Worm (Caenorhabditis elegans) whole organism, early embryonic: ENCODE results near the gene mrpl-1.

ENCODE experiments used
- B0310.2 ChIP-seq: sonication (generic microtip); optimal IDR thresholded peaks from 2 replicates; lab custom pipeline; 2016; ENCODE audit warnings: mild to moderate bottlenecking, missing genetic modification characterization, missing compliant biosample characterization
- F13C5.2 ChIP-seq: sonication (generic microtip); optimal IDR thresholded peaks from 2 replicates; lab custom pipeline; 2017; ENCODE audit warnings: mild to moderate bottlenecking, missing genetic modification characterization, inconsistent platforms, missing compliant biosample characterization
- aly-1 ChIP-seq: sonication (generic microtip); optimal IDR thresholded peaks from 2 replicates; lab custom pipeline; 2016; ENCODE audit warnings: missing genetic modification characterization, missing compliant biosample characterization
- ama-1 ChIP-seq: fragments of 150-350 bp; optimal IDR thresholded peaks from 2 replicates; lab custom pipeline; 2014
- ceh-13 ChIP-seq: fragments of 200-800 bp; sonication (Bioruptor generic); optimal IDR thresholded peaks from 2 replicates; lab custom pipeline; 2018; ENCODE audit warnings: mild to moderate bottlenecking, missing genetic modification characterization, missing compliant biosample characterization
- ceh-36 ChIP-seq: sonication (generic microtip); optimal IDR thresholded peaks from 2 replicates; lab custom pipeline; 2016; ENCODE audit warnings: missing genetic modification characterization, inconsistent platforms, missing compliant biosample characterization
- ets-7 ChIP-seq: sonication (generic microtip); optimal IDR thresholded peaks from 2 replicates; lab custom pipeline; 2016; ENCODE audit warnings: missing genotype, missing genetic modification characterization, missing compliant biosample characterization
- flt-1 ChIP-seq: fragments of 200-800 bp; sonication (Bioruptor generic); IDR thresholded peaks from 2 replicates; pipeline ENCODE4 v1.3.6; 2022; ENCODE audit warnings: missing genetic modification characterization, missing compliant biosample characterization
- hmbx-1 ChIP-seq: sonication (generic microtip); optimal IDR thresholded peaks from 2 replicates; lab custom pipeline; 2016; ENCODE audit warnings: mild to moderate bottlenecking, missing genetic modification characterization, missing compliant biosample characterization
- hmg-4 ChIP-seq: fragments of 200-800 bp; sonication (Bioruptor generic); optimal IDR thresholded peaks from 2 replicates; lab custom pipeline; 2018; ENCODE audit warnings: mild to moderate bottlenecking, missing genetic modification characterization, missing compliant biosample characterization
- hnd-1 ChIP-seq: sonication (generic microtip); optimal IDR thresholded peaks from 2 replicates; lab custom pipeline; 2016; ENCODE audit warnings: missing genetic modification characterization, missing compliant biosample characterization
- pes-1 ChIP-seq: fragments of 200-800 bp; sonication (Bioruptor generic); IDR thresholded peaks from 2 replicates; pipeline ENCODE4 v1.3.6; 2022; ENCODE audit warnings: missing genetic modification reagents, missing genetic modification characterization, missing compliant biosample characterization
- scrt-1 ChIP-seq: fragments of 200-800 bp; sonication (Bioruptor generic); IDR thresholded peaks from 2 replicates; pipeline ENCODE4 v1.3.6; 2022; ENCODE audit warnings: missing genetic modification characterization, missing compliant biosample characterization
- sea-1 ChIP-seq: fragments of 200-800 bp; sonication (Bioruptor generic); conservative IDR thresholded peaks from 2 replicates; pipeline ENCODE4 v1.3.6; 2022; ENCODE audit warnings: missing genetic modification characterization, missing compliant biosample characterization
- tbx-11 ChIP-seq: fragments of 200-800 bp; sonication (Bioruptor generic); IDR thresholded peaks from 2 replicates; pipeline ENCODE4 v1.3.6; 2022; ENCODE audit warnings: missing genetic modification characterization, missing compliant biosample characterization
- tbx-37 ChIP-seq: fragments of 200-800 bp; sonication (Bioruptor generic); conservative IDR thresholded peaks from 2 replicates; pipeline ENCODE4 v1.3.6; 2022; ENCODE audit warnings: missing genetic modification reagents, missing genetic modification characterization, missing compliant biosample characterization
- tra-4 ChIP-seq: sonication (generic microtip); optimal IDR thresholded peaks from 2 replicates; lab custom pipeline; 2017; ENCODE audit warnings: missing genetic modification characterization, missing compliant biosample characterization

Gene mrpl-1

DNA sequence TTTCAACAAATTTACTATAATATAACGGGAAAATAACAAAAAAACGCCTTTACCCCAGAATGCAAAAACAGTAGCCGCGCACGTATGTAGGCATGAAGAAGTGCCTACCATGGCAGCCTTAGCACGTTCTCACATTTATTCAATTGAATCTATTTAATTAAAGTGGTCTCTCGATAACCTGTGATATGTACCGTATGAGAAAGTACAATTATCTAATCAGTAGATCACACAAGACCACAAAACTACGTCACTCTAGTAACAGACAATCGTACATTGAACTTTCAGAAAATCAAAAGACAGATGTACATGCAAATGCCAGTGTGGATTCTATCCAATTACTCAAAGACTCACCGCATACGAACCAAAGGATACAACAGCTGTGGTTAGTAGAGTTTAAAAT is 2.8 kb upstream of the mrpl-1 start:
- TF ChIP-seq ama-1 (no peak), tra-4 (tag; lab: Kevin White, UChicago) (no peak), ceh-36 (tag; lab: Kevin White, UChicago) (no peak)

DNA sequence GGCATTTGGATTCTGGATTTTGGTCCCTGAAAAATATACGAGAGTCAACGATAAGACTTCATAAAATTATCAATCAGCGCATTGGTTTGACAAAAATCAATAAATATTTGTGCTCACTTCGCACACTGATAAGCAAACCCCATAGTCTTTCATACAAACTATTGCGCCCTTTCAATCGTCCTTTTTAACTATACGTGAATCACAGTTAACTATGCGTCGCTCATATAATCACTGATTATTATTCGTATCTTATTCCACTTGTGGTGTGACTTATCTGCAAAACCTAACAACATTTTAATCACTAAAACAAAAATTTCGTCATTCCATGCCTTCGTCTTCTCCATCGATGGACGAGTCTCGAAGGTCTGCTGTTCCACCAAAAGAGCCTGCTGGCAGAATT is 1.3 kb upstream of the mrpl-1 start, which contains the start of gene nhr-8:
TSS of gene nhr-8 (plus strand) at position 160 of the 400 bp plus-strand sequence.
- TF ChIP-seq F13C5.2 (tag; lab: Kevin White, UChicago) = no peak
- no peak for TF ChIP-seq ceh-13 (GFP tag; lab: Kevin White, UChicago)

DNA sequence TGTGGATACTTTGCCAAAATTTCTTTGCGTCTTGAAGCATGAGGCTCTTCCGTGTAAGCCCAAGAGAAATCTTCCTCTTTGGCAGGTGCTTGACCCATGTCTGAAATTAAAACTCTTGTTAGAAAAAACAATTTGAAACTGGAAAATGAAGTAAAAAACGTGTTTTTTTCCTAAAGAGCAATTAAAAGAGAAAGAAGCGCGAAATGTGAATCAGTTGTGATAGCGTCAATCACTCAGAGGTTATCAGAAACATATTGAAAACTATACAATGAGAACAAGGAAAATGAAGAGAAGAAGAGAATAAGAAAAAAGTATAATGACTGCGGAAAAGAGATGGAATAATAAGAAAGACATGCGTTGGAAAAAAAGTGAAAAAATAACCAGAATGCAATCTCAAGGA is 2.7 kb downstream of the mrpl-1 start, which contains the start of gene F33D4.4:
TSS of gene F33D4.4 (minus strand) at position 101 of the 400 bp plus-strand sequence.
- TF ChIP-seq flt-1 (GFP tag; lab: Robert Waterston, UW) = no peak
- TF ChIP-seq pes-1 (GFP tag; lab: Robert Waterston, UW) = no peak
- no peak for TF ChIP-seq hnd-1 (tag; lab: Kevin White, UChicago)
- TF ChIP-seq aly-1 (tag; lab: Kevin White, UChicago) = no peak
- TF ChIP-seq tra-4 (tag; lab: Kevin White, UChicago) = no peak

DNA sequence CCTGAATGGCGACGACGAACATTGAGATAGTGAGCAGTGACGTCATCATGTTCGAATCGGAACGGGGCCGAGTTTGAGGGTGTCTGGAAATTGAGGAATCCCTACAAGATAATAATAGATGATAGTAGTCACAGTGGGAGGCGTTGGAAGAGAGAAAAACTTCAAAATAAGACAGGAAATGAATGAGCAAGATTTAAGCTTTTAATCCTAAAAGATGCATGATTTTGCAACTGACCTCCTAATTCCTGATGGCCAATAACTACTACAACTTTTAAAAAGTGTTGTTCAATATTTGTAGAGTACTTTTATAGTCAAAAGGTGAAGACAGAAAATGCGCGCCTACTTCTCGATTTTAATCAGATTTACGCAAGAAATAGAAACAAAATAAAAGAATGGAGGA is 11.2 kb downstream of the mrpl-1 start, which contains the start of gene flp-13:
TSS of gene flp-13 (minus strand) at position 101 of the 400 bp plus-strand sequence.
- no peak for TF ChIP-seq F13C5.2 (tag; lab: Kevin White, UChicago)
- no peak for TF ChIP-seq hmbx-1 (tag; lab: Kevin White, UChicago)
- no peak for TF ChIP-seq hnd-1 (tag; lab: Kevin White, UChicago)
- TF ChIP-seq ama-1 = no peak

DNA sequence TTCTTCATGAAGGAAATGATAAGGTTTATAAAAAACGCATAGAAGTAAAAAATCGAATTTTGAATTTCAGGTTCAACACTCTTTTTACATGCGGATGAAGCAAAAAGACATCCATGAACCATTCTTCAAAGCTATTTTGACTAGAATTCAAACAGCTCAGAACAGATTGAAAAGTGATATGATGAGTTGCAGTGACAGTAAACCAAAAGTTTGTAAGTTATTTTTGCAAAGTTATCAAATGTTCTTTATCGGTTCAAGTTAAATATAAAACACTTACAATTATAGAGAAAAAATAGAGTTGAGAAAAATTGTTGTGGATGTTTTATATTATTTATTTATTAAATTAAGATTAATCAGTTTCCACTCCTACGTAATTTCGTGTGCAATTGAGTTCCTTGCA is 17.1 kb downstream of the mrpl-1 start:
- TF ChIP-seq ceh-13 (GFP tag; lab: Kevin White, UChicago) (no peak), tbx-11 (no peak), F13C5.2 (tag; lab: Kevin White, UChicago) (no peak), aly-1 (tag; lab: Kevin White, UChicago) (no peak), hnd-1 (tag; lab: Kevin White, UChicago) (no peak), tbx-37 (GFP tag; lab: Robert Waterston, UW) (no peak), pes-1 (GFP tag; lab: Robert Waterston, UW) (no peak), B0310.2 (tag; lab: Kevin White, UChicago) (no peak), tra-4 (tag; lab: Kevin White, UChicago) (no peak), flt-1 (GFP tag; lab: Robert Waterston, UW) (no peak), ceh-36 (tag; lab: Kevin White, UChicago) (no peak), sea-1 (no peak), scrt-1 (GFP tag; lab: Robert Waterston, UW) (no peak), hmbx-1 (tag; lab: Kevin White, UChicago) (no peak), ets-7 (tag; lab: Kevin White, UChicago) (no peak), ama-1 (no peak)

DNA sequence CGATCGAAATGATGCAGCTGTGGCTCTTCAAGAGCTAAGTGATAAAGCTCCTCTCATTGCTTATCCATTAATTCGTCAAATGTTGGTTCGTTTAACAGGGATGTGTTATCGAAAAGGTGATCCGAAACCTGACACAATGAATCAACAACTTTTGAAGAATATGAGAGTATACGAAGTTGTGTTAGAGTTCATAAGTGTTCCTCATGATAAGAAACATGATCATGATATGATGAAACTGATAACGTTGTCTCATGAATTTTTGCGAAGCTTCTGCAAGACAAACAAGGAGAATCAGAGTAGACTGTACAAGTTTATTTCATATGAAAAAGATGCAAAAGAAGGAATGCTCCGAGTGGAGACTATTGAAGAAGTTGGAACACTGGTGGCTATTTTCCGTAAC is 20.2 kb downstream of the mrpl-1 start:
- TF ChIP-seq tra-4 (tag; lab: Kevin White, UChicago) (no peak), F13C5.2 (tag; lab: Kevin White, UChicago) (no peak), B0310.2 (tag; lab: Kevin White, UChicago) (no peak), hmg-4 (GFP tag; lab: Kevin White, UChicago) (no peak)

DNA sequence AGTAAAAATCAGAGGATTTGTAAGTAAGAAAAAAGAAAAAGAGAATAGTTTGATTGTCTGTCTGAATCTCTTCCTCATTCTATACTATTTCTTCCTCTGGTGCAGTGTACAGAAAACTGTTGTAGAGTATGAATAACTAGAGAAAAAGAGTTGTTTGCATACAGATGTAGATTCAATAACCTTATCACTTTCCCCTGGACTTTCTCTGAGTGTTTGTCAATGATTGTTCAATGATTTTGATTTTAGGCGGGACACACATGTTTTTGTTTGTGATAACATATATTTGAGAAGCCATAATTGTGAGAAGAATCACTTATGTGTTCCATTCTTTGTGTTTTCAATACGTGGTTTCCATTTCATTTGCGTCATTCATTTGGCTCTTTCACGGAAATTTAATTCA is 30.4 kb downstream of the mrpl-1 start:
- TF ChIP-seq scrt-1 (GFP tag; lab: Robert Waterston, UW) (no peak), ceh-36 (tag; lab: Kevin White, UChicago) (no peak), ceh-13 (GFP tag; lab: Kevin White, UChicago) (no peak), flt-1 (GFP tag; lab: Robert Waterston, UW) (no peak)

DNA sequence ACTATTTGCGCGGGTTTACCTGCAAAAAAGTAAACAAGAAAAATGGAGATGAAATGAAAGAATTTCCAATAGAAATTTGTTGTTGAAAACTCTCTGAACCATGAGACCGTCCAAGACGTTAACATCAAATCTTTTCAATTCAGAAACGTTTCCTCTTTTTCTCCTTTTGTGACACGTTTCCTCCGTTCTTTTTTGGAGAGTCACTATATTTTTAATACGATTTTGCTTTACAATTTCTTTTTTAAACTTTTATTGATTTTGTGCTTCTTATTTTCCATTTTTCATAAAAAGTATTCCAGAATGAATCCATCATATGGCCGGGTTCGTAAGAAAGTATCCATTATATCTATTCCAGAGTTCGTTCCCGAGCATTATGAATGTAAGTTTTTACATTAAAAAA is 34.6 kb downstream of the mrpl-1 start, which contains the start of gene itr-1:
TSS of gene itr-1 (plus strand) at position 301 of the 400 bp plus-strand sequence.
- TF ChIP-seq ceh-13 (GFP tag; lab: Kevin White, UChicago) = no peak
- TF ChIP-seq scrt-1 (GFP tag; lab: Robert Waterston, UW) = no peak
- TF ChIP-seq ceh-36 (tag; lab: Kevin White, UChicago) = no peak
- no peak for TF ChIP-seq pes-1 (GFP tag; lab: Robert Waterston, UW)
- TF ChIP-seq tbx-11 = no peak
- TF ChIP-seq hnd-1 (tag; lab: Kevin White, UChicago) = no peak
- TF ChIP-seq tra-4 (tag; lab: Kevin White, UChicago) = no peak
- no peak for TF ChIP-seq hmg-4 (GFP tag; lab: Kevin White, UChicago)
- no peak for TF ChIP-seq tbx-37 (GFP tag; lab: Robert Waterston, UW)

DNA sequence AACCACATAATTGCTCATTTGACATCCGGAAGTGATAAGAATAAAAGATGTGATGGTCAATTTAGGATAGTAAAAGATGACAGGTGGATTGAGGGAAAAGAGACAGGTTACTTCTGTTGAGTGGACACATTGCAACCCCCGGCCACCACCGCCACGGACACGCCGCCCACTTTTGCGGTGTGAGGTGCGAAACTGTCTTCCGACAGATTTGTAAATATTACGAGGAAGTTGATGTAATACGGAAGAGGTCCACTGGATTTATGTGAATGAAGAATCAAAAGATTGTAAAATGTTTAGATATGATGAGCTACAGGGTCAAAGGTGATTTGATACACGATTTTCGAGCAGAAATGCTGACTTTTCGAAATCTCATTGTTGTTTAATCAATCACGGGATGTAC is 36.6 kb downstream of the mrpl-1 start, which contains the start of gene C08G9.2:
TSS of gene C08G9.2 (minus strand) at position 101 of the 400 bp plus-strand sequence.
- TF ChIP-seq tbx-37 (GFP tag; lab: Robert Waterston, UW) = no peak
- TF ChIP-seq ama-1 = no peak
- TF ChIP-seq tra-4 (tag; lab: Kevin White, UChicago) = no peak
- no peak for TF ChIP-seq flt-1 (GFP tag; lab: Robert Waterston, UW)
- no peak for TF ChIP-seq ceh-13 (GFP tag; lab: Kevin White, UChicago)
- TF ChIP-seq F13C5.2 (tag; lab: Kevin White, UChicago) = no peak
- no peak for TF ChIP-seq pes-1 (GFP tag; lab: Robert Waterston, UW)
- no peak for TF ChIP-seq tbx-11
- no peak for TF ChIP-seq hmbx-1 (tag; lab: Kevin White, UChicago)
- TF ChIP-seq scrt-1 (GFP tag; lab: Robert Waterston, UW) = no peak
- no peak for TF ChIP-seq ets-7 (tag; lab: Kevin White, UChicago)
- no peak for TF ChIP-seq hnd-1 (tag; lab: Kevin White, UChicago)
